Fruit fly (Drosophila melanogaster): ENCODE results near the gene Peritrophin-A.
"Not testable (repeated sequence)": the region's sequence is repeated elsewhere in the genome, so short reads cannot be mapped to it uniquely, and the experiment has no call there.

- not testable (repeated sequence) for TF ChIP-seq pan, Dll (optimal IDR thresholded peaks at IDR 0.05)
Observed at dm6 chrX:20217159-20217558, 27.3 kb upstream of the Peritrophin-A start, which contains the start of gene SdicC.

All from whole organism.